Fruit fly (Drosophila melanogaster): ENCODE measurements around the gene SMC5.

SMC5 gene

DNA sequence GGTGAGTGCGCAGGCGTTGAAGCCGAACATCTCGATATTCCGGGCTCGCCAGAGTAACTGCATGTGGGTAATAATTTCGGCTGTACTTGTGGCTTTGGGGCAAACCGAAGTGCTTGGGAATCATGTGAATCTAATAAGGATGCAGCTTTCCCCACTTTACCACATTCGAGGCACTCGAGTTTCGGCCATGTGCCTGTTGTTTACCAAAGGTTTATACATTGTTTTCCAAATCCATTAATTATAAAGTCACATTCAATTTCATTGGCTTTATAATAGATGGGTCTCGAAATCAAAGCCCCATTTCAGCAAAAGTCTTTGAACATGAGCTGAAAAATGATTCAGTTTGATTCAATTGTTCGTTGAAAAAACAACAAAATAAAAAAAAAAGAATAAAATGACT, 3.9 kb upstream of the SMC5 start, which contains the start of gene CG7634:
Gene CG7634, plus strand, starts transcription at position 301 of the 400 bp plus-strand sequence.
- no peak for TF ChIP-seq CG17801 (GFP tag; optimal IDR thresholded peaks at IDR 0.05; ENCODE audit: partially characterized antibody)

DNA sequence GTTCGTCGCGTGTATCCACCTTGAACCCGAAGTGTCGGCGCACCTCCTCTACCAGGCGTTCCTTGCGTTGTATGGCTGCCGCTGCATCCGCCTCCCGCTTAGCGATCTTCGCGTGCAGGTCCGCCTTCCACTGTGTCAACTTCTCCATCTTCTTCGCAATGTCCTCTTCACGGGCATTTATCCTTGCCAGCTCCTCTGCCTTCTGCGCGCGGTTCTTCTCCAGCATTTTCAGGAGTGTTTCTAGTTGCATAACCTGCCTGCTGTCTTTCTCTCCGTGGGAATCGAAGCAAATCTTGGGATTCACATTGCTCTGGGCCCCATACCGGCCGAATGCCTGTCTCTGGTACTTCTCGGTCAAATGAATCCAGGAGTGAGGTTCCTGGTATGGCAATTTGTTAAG, 722 bp upstream of the SMC5 start:
- TF ChIP-seq CG17801 (GFP tag; optimal IDR thresholded peaks at IDR 0.05; ENCODE audit: partially characterized antibody), result no peak

DNA sequence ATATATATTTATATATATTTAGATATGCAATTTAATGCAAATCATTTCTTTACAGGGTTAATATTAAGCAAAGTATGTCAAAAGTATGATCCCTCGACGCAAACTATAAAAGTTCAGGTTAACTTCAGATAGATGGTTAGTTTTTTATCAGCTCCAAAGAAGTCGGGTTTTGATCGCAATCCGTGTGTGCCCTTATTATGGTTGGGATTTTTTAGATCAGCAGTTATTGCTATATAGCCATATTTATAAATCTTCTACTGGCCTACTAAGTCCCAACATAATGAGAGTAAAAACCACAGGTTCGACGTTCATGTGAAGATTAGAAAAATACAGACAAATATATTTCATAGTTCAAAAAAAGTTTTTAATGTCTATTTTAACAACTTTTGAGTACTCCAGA, 4.9 kb downstream of the SMC5 start, which contains the start of gene EMC10:
Gene EMC10, plus strand, starts transcription at position 301 of the 400 bp plus-strand sequence.
- TF ChIP-seq CG17801 (GFP tag; optimal IDR thresholded peaks at IDR 0.05; ENCODE audit: partially characterized antibody), result no peak

DNA sequence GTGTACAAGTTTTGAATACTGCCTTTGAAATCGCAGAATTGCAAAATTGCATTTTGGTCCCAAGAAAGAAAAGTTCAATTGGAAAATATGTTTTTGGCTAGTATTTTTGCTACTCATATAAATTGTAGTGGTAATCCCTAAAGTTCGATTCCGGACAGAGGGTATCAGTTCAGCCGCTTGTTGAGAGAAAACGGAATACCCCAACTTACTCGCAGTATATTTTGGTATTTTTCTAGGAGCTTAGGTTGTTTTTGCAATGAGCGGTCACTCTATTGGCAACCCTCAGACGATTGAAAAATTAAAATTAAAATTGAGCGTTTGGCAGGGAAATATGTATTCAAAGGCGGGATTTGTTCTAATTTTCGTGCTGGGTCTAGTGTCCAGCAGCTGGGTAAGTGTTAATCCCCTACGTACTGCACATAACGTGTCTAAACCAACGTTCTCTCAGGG, 5.3 kb downstream of the SMC5 start:
- no peak for TF ChIP-seq CG17801 (GFP tag; optimal IDR thresholded peaks at IDR 0.05; ENCODE audit: partially characterized antibody)

DNA sequence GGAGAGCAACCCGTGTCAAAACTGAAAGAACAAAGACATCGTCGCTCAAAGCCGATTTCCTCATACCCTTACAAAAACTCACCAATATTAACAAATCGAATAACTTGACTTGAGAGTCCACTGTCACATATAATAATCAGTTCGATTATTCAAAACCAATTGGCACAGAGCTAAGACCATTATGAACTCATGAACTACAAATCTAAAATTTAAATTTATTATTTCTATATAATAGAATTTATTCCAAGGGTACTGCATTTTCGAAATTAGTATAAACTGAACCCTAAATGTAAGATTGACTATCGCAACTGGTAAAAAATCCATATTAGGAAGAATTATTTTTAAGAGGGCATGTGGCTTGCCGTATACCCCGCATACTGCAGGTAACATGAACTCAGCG, 13.0 kb downstream of the SMC5 start:
- TF ChIP-seq CG17801 (GFP tag; optimal IDR thresholded peaks at IDR 0.05; ENCODE audit: partially characterized antibody), result no peak

DNA sequence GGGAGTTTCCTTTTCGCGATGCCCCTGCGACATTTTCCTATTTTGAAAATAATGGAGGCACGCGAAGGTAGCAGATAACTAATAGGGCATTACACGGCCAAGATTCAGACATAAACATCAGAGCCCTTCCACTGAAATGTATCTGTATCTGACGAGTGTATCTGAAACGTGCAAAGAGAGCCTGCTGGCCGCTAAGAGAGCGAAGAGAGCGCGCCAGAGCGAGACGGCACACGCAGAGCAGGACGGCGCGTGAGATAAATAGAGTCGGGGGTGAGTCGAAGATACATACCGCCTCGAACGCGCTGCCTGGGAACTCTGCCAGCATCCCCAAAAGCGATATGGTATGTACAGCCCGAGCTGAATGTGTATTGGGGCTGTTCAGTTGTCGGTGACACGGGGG, 15.7 kb downstream of the SMC5 start:
- no peak for TF ChIP-seq CG17801 (GFP tag; optimal IDR thresholded peaks at IDR 0.05; ENCODE audit: partially characterized antibody)

DNA sequence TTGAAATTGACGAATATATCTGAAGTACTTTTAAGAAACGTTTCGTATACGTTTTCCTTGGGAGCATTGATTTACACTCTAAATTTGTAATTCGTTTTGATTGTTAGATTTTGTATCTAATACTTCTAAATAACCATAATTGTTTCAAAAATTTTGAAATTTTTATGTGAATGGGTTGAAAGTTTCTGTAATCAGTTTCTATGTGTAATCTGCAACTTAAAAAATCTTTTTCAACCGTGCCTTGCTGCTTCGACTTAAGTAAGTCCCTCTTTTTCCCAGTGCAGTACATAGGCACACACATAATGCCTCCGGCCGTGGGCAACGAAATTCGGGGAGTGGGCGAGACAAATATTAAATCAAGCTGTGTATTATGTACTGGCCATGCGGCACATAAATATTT, 16.4 kb downstream of the SMC5 start:
- no peak for TF ChIP-seq CG17801 (GFP tag; optimal IDR thresholded peaks at IDR 0.05; ENCODE audit: partially characterized antibody)

DNA sequence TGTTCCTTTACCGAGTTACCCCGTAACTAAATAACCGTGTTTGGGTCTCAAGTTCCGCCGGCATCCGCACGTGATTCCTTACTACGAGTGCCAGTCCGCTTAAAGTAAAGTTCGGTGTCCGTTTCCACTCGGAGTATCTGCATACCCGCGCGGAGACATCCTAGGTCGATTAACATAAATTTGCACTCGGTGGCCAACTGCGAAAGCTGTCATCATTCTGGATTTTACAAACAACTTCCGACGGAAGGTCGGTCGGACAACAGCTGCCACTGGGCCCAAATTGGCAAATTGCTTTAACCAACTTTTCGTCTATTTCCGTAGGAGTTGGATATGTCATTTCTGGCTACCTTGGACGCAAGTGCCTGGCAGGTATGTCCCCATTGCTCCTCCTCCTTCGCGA, 17.6 kb downstream of the SMC5 start, which contains the start of gene TfAP-2:
Gene TfAP-2, plus strand, starts transcription at position 301 of the 400 bp plus-strand sequence.
- no peak for TF ChIP-seq CG17801 (GFP tag; optimal IDR thresholded peaks at IDR 0.05; ENCODE audit: partially characterized antibody)

DNA sequence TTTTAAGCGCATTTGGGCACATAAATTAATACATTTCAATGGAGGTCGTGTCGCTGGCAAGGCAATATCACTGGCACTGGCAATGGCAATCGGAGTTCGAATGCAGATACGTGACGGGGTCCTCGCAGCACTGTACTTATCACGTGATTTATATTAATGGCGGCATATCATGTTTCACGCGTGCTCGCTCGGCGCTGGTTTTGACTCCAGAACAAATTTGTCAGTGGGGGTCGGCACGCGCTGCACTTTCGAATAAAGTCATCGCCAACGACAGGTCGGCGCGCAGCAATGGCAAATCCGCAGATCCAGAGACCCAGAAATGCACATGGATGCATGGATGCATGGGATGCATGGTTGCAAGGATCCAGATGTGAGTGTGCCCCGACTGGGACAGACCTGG, 22.3 kb downstream of the SMC5 start:
- no peak for TF ChIP-seq CG17801 (GFP tag; optimal IDR thresholded peaks at IDR 0.05; ENCODE audit: partially characterized antibody)

DNA sequence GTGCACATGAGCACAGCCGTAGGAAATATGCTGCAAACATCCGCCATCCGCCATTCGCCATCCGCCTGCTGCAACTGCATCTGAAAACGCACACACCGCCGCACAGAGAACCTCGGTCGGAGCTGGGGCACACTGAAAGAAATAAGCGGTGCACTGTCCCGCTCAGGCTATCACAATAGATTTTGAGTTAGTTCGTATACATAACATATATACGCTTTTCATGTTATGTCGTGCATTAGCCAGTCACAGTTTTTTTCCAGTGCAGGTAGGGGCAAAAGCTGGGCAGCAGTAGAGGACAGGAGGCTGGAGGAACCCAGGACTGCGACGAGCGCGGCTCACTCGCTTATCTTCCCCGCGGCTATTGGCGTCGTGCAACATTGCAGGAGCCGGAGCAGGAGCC, 25.4 kb downstream of the SMC5 start:
- TF ChIP-seq CG17801 (GFP tag; optimal IDR thresholded peaks at IDR 0.05; ENCODE audit: partially characterized antibody), result no peak

DNA sequence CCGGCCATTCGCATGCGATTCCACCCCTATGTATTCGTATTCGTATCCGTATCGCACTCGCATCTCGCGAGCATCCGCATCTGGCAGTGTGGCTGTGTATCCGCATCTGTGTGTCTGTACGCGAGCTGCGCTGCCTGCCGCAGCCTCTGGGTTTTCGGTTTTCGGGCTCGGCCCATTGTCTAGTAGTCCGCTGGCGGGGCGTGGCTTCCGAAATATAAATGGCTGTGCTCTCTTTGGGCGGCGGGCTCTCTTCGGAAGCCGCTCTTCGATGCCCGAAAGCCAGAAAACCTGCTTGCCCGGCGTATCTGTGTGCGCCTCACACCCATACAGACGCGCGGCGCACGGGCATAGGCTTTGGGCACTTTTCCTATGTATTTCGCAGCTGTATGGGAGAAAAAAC, 29.4 kb downstream of the SMC5 start:
- no peak for TF ChIP-seq CG17801 (GFP tag; optimal IDR thresholded peaks at IDR 0.05; ENCODE audit: partially characterized antibody)

DNA sequence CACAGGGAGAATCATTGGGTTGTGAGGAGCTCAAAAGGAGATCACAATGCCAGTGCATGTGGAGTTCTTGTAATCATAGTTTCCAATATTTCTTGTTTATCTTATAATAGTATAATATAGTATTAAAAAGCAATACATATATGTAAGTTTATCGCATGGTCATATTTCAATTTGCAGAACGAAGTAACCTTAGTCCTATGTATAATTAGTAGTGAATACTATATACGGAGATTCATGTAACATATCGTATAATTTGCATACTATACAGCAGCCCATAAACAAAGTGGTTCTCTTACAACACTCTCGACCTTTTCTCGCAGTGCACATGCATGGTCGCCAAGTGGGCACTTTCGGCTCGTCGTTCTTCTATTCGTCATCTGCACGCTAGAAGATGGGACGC, 33.3 kb downstream of the SMC5 start:
- TF ChIP-seq CG17801 (GFP tag; optimal IDR thresholded peaks at IDR 0.05; ENCODE audit: partially characterized antibody), result no peak

DNA sequence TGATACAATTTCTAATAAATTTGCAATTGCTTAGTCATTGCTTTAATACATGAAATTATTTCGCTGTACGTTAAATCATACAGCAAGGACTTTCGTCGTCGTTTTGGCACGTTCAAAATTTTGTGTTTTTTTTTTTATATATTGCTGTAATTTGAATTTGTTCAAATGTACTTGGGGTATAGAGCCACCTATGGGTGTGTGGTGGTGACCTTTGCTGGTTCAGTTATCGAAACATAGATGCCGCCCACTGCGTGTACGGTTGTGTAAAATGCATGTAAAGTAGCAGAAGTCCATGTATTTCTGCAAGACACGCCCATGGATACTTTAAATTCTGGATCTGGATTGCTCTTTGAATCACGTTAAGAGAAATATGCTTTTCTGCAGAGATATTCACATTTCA, 35.3 kb downstream of the SMC5 start:
- TF ChIP-seq CG17801 (GFP tag; optimal IDR thresholded peaks at IDR 0.05; ENCODE audit: partially characterized antibody), result no peak

DNA sequence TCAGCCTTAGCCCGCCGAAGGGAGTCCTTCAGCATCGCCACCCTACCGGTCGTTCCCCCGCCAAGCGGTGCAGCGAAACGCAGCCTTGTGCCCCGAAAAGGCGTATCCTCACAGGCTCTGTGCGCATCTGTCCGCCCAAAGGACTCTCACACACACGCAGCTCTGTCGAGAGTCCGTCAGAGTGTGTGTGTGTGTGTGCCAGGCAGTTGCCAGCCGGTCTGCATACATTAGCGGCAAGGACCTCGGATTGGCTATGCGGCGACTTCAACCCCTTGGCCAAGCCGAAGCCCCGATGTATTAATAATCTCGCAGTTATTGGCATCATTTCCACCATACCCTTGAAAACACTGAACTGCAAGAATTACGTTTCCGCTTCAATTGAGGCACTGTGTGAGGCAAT, 41.6 kb downstream of the SMC5 start:
- no peak for TF ChIP-seq CG17801 (GFP tag; optimal IDR thresholded peaks at IDR 0.05; ENCODE audit: partially characterized antibody)

DNA sequence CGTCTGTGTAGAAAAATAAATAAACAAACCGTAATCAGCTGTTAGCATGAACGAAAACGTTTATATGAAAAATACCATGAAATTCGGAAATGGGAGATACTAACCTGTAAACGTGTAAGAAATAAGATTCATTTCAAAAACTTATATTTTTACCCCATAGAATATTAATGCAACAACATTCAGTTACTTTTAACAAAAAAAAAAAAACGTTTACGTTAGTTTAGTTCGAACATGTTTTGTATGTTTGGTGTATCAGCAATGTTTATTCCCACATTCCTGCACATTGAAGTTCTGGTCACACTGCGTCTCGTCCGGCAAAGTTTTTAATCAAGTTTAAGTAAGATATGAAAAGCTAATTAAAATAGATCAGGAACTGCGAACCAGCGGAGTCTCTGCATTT, 48.4 kb downstream of the SMC5 start, which contains the start of the genes S1P and CG11307:
Gene S1P, minus strand, starts transcription at position 23 of the 400 bp plus-strand sequence.
Gene CG11307, plus strand, starts transcription at position 270 of the 400 bp plus-strand sequence.
- no peak for TF ChIP-seq CG17801 (GFP tag; optimal IDR thresholded peaks at IDR 0.05; ENCODE audit: partially characterized antibody)

All from ovary, adult (tissue).